Fruit fly (Drosophila melanogaster) whole organism, adult: ENCODE data around the gene Cat.

ENCODE experiments used
- CG7045 ChIP-seq: fragments of 200-800 bp; sonication (Bioruptor generic); optimal IDR thresholded peaks from 2 replicates; lab custom pipeline; 2017; ENCODE audit warnings: missing biosample characterization, mild to moderate bottlenecking, missing genetic modification characterization
- CG7101 ChIP-seq: fragments of 200-800 bp; sonication (Bioruptor generic); optimal IDR thresholded peaks from 2 replicates; lab custom pipeline; 2018; ENCODE audit warnings: missing biosample characterization, mild to moderate bottlenecking, missing genetic modification characterization, moderate library complexity
- Hr96 ChIP-seq: fragments of 200-800 bp; sonication (Bioruptor generic); optimal IDR thresholded peaks from 2 replicates; lab custom pipeline; 2016; ENCODE audit warnings: missing biosample characterization, missing genetic modification characterization
- pad ChIP-seq: fragments of 200-800 bp; sonication (Bioruptor generic); optimal IDR thresholded peaks from 3 replicates; lab custom pipeline; 2017; ENCODE audit warnings: missing biosample characterization, missing genetic modification characterization, mild to moderate bottlenecking, moderate library complexity, missing genetic modification reagents

dm6 chr3L:18816719-18817118 is 5.7 kb upstream of the Cat start:
- TF ChIP-seq pad (GFP tag; lab: Kevin White, UChicago) (no peak), CG7045 (GFP tag; lab: Kevin White, UChicago) (no peak), CG7101 (no peak), Hr96 (GFP tag; lab: Kevin White, UChicago) (no peak)
